Worm (Caenorhabditis elegans) whole organism, mixed stage, embryonic: ENCODE data around the gene shw-3.

Source experiments
- bed-3 ChIP-seq: fragments of 200-800 bp; sonication (Bioruptor generic); optimal IDR thresholded peaks from 3 replicates; lab custom pipeline; 2018; ENCODE audit warnings: mild to moderate bottlenecking, missing genetic modification characterization, moderate library complexity, missing compliant biosample characterization
- blmp-1 ChIP-seq: fragments of 150-350 bp; optimal IDR thresholded peaks from 2 replicates; lab custom pipeline; 2014; ENCODE audit warnings: missing biosample characterization, missing genetic modification characterization
- ceh-83 ChIP-seq: fragments of 200-800 bp; sonication (Bioruptor generic); optimal IDR thresholded peaks from 2 replicates; lab custom pipeline; 2018; ENCODE audit warnings: mild to moderate bottlenecking, missing genetic modification characterization, missing compliant biosample characterization
- ces-1 ChIP-seq: fragments of 150-350 bp; optimal IDR thresholded peaks from 2 replicates; lab custom pipeline; 2014; ENCODE audit warnings: missing biosample characterization, missing genetic modification reagents, missing genetic modification characterization
- cnd-1 ChIP-seq: fragments of 200-800 bp; sonication (Bioruptor generic); optimal IDR thresholded peaks from 2 replicates; lab custom pipeline; 2018; ENCODE audit warnings: mild to moderate bottlenecking, missing genetic modification characterization, missing compliant biosample characterization
- drap-1 ChIP-seq: fragments of 200-800 bp; sonication (Bioruptor generic); optimal IDR thresholded peaks from 3 replicates; lab custom pipeline; 2018; ENCODE audit warnings: mild to moderate bottlenecking, missing genetic modification characterization, missing compliant biosample characterization
- elt-1 ChIP-seq: sonication (generic microtip); optimal IDR thresholded peaks from 2 replicates; lab custom pipeline; 2017; ENCODE audit warnings: missing genetic modification characterization, mild to moderate bottlenecking, missing compliant biosample characterization, antibody characterized with exemption, moderate library complexity, borderline replicate concordance; ENCODE audit not compliant: insufficient read depth
- elt-3 ChIP-seq: fragments of 150-350 bp; optimal IDR thresholded peaks from 2 replicates; lab custom pipeline; 2014; ENCODE audit warnings: missing biosample characterization, missing genetic modification characterization
- flh-1 ChIP-seq: fragments of 200-800 bp; sonication (Bioruptor generic); optimal IDR thresholded peaks from 2 replicates; lab custom pipeline; 2018; ENCODE audit warnings: mild to moderate bottlenecking, missing genetic modification characterization, moderate library complexity, missing compliant biosample characterization
- ham-2 ChIP-seq: fragments of 200-800 bp; sonication (Bioruptor generic); optimal IDR thresholded peaks from 2 replicates; lab custom pipeline; 2018; ENCODE audit warnings: mild to moderate bottlenecking, missing genetic modification characterization, missing compliant biosample characterization
- lin-13 ChIP-seq: fragments of 150-350 bp; optimal IDR thresholded peaks from 2 replicates; lab custom pipeline; 2014; ENCODE audit warnings: missing biosample characterization, missing genetic modification characterization
- lin-32 ChIP-seq: fragments of 200-800 bp; sonication (Bioruptor generic); optimal IDR thresholded peaks from 2 replicates; lab custom pipeline; 2018; ENCODE audit warnings: mild to moderate bottlenecking, missing genetic modification characterization, missing compliant biosample characterization
- lsy-2 ChIP-seq: fragments of 150-350 bp; optimal IDR thresholded peaks from 2 replicates; lab custom pipeline; 2014; ENCODE audit warnings: missing biosample characterization, missing genetic modification characterization
- mab-5 ChIP-seq: fragments of 150-350 bp; optimal IDR thresholded peaks from 2 replicates; lab custom pipeline; 2014; ENCODE audit warnings: missing biosample characterization, missing genetic modification characterization
- mls-2 ChIP-seq: sonication (generic microtip); optimal IDR thresholded peaks from 2 replicates; lab custom pipeline; 2016; ENCODE audit warnings: mild to moderate bottlenecking, missing genetic modification characterization, moderate library complexity, missing compliant biosample characterization
- nhr-12 ChIP-seq: fragments of 150-350 bp; optimal IDR thresholded peaks from 2 replicates; lab custom pipeline; 2014; ENCODE audit warnings: missing biosample characterization, missing genetic modification characterization
- nhr-237 ChIP-seq: fragments of 150-350 bp; optimal IDR thresholded peaks from 2 replicates; lab custom pipeline; 2014; ENCODE audit warnings: missing biosample characterization, missing genetic modification characterization
- nhr-76 ChIP-seq: sonication (generic microtip); optimal IDR thresholded peaks from 2 replicates; lab custom pipeline; 2017; ENCODE audit warnings: missing biosample characterization, missing genetic modification characterization
- pha-4 ChIP-seq: fragments of 150-350 bp; optimal IDR thresholded peaks from 2 replicates; lab custom pipeline; 2018; ENCODE audit warnings: missing biosample characterization, missing genetic modification reagents, missing genetic modification characterization
- sem-2 ChIP-seq: fragments of 200-800 bp; sonication (Bioruptor generic); optimal IDR thresholded peaks from 2 replicates; lab custom pipeline; 2018; ENCODE audit warnings: mild to moderate bottlenecking, missing genetic modification characterization, missing compliant biosample characterization
- snpc-4 ChIP-seq: fragments of 150-350 bp; optimal IDR thresholded peaks from 2 replicates; lab custom pipeline; 2014; ENCODE audit warnings: missing biosample characterization, missing genetic modification characterization
- sptf-1 ChIP-seq: sonication (generic microtip); optimal IDR thresholded peaks from 2 replicates; lab custom pipeline; 2017; ENCODE audit warnings: mild to moderate bottlenecking, missing genetic modification characterization, moderate library complexity, missing compliant biosample characterization
- tbx-8 ChIP-seq: fragments of 200-800 bp; sonication (Bioruptor generic); optimal IDR thresholded peaks from 2 replicates; lab custom pipeline; 2018; ENCODE audit warnings: mild to moderate bottlenecking, missing genetic modification characterization, moderate library complexity, missing compliant biosample characterization
- unc-120 ChIP-seq: sonication (generic microtip); optimal IDR thresholded peaks from 2 replicates; lab custom pipeline; 2017; ENCODE audit warnings: missing genetic modification characterization, missing compliant biosample characterization; ENCODE audit not compliant: poor library complexity, severe bottlenecking
- unc-39 ChIP-seq: fragments of 150-350 bp; optimal IDR thresholded peaks from 2 replicates; lab custom pipeline; 2014; ENCODE audit warnings: missing biosample characterization, missing genetic modification characterization
- unc-62 ChIP-seq: fragments of 150-350 bp; optimal IDR thresholded peaks from 2 replicates; lab custom pipeline; 2014; ENCODE audit warnings: missing biosample characterization, missing genetic modification reagents, missing genetic modification characterization
- zip-8 ChIP-seq: fragments of 150-350 bp; optimal IDR thresholded peaks from 2 replicates; lab custom pipeline; 2014; ENCODE audit warnings: missing biosample characterization, missing genetic modification characterization
- ztf-11 ChIP-seq: fragments of 150-350 bp; optimal IDR thresholded peaks from 2 replicates; lab custom pipeline; 2014; ENCODE audit warnings: missing biosample characterization, missing genetic modification characterization

The shw-3 gene

ce11 chrV:12967925-12968327 lies 19.0 kb downstream of the shw-3 start, which contains the start of gene R186.8:
TSS of gene R186.8 (minus strand) at chrV:12967982.
- TF ChIP-seq lsy-2 (tag; lab: Kevin White, UChicago) (peak; percentile 90), nhr-237 (tag; lab: Kevin White, UChicago) (peak; percentile 23), sptf-1 (peak; percentile 15), unc-120 (tag; lab: Kevin White, UChicago) (peak; percentile 51), mls-2 (tag; lab: Kevin White, UChicago) (peak; percentile 20), ces-1 (GFP tag; lab: Kevin White, UChicago) (peak; percentile 63), lin-13 (tag; lab: Kevin White, UChicago) (peak; percentile 21)

ce11 chrV:12967110-12967509 lies 19.9 kb downstream of the shw-3 start, which contains the start of gene R186.3:
TSS of gene R186.3 (minus strand) at chrV:12967210.
- TF ChIP-seq nhr-76 (tag; lab: Kevin White, UChicago) (no peak), ham-2 (GFP tag; lab: Kevin White, UChicago) (no peak), unc-39 (tag; lab: Kevin White, UChicago) (no peak), pha-4 (tag; lab: Kevin White, UChicago) (no peak)
- TF ChIP-seq, all 35 proteins: peak for 0

ce11 chrV:12964076-12964475 lies 22.9 kb downstream of the shw-3 start, which contains the start of gene srd-35:
TSS of gene srd-35 (plus strand) at chrV:12964376.
- no peak for TF ChIP-seq drap-1 (GFP tag; lab: Kevin White, UChicago)
- no peak for TF ChIP-seq lin-13 (tag; lab: Kevin White, UChicago)
- TF ChIP-seq blmp-1 (tag; lab: Kevin White, UChicago): no peak
- TF ChIP-seq nhr-12 (tag; lab: Kevin White, UChicago): no peak
- TF ChIP-seq lin-32: no peak
- TF ChIP-seq mls-2 (tag; lab: Kevin White, UChicago): no peak
- no peak for TF ChIP-seq mab-5 (tag; lab: Kevin White, UChicago)

ce11 chrV:12963192-12963591 lies 23.8 kb downstream of the shw-3 start, which contains the start of gene hrg-9:
TSS of gene hrg-9 (minus strand) at chrV:12963343.
- peak; percentile 62 for TF ChIP-seq zip-8
- no peak for TF ChIP-seq lin-13 (tag; lab: Kevin White, UChicago)

- TF ChIP-seq ztf-11 (no peak), sptf-1 (no peak), bed-3 (GFP tag; lab: Kevin White, UChicago) (no peak)
These were observed 25.8 kb downstream of the shw-3 start, which contains the start of gene mpst-7 for ce11 chrV:12961085-12961560. TSS of gene mpst-7 (minus strand) at chrV:12961135.

ce11 chrV:12954261-12954660 lies 32.7 kb downstream of the shw-3 start:
- TF ChIP-seq pha-4 (tag; lab: Kevin White, UChicago) (no peak), tbx-8 (GFP tag; lab: Kevin White, UChicago) (no peak), elt-1 (no peak), nhr-76 (tag; lab: Kevin White, UChicago) (no peak), ztf-11 (no peak), bed-3 (GFP tag; lab: Kevin White, UChicago) (no peak), lin-13 (tag; lab: Kevin White, UChicago) (no peak), sem-2 (GFP tag; lab: Kevin White, UChicago) (no peak), nhr-237 (tag; lab: Kevin White, UChicago) (no peak), ham-2 (GFP tag; lab: Kevin White, UChicago) (no peak), unc-62 (GFP tag; lab: Kevin White, UChicago) (no peak)

ce11 chrV:12953702-12954101 lies 33.3 kb downstream of the shw-3 start, which contains the start of gene eif-3.K:
TSS of gene eif-3.K (plus strand) at chrV:12954002.
- TF ChIP-seq sptf-1 (no peak), snpc-4 (tag; lab: Kevin White, UChicago) (no peak), cnd-1 (tag; lab: Kevin White, UChicago) (no peak), ceh-83 (no peak), blmp-1 (tag; lab: Kevin White, UChicago) (no peak), elt-3 (tag; lab: Kevin White, UChicago) (no peak), flh-1 (GFP tag; lab: Kevin White, UChicago) (no peak), nhr-76 (tag; lab: Kevin White, UChicago) (no peak)
